Fruit fly (Drosophila melanogaster) whole organism, embryonic: Measurements from ENCODE around the gene CG17199.

Experiments used
- Antp ChIP-seq: fragments of 200-800 bp; sonication (Bioruptor generic); optimal IDR thresholded peaks from 3 replicates; lab custom pipeline; 2016; ENCODE audit warnings: missing biosample characterization, missing genetic modification characterization
- Asciz ChIP-seq: fragments of 200-800 bp; sonication (Bioruptor generic); optimal IDR thresholded peaks from 2 replicates; lab custom pipeline; 2017; ENCODE audit warnings: missing biosample characterization, mild to moderate bottlenecking, missing genetic modification characterization, missing genetic modification reagents
- Blimp-1 ChIP-seq: fragments of 200-800 bp; sonication (Bioruptor generic); optimal IDR thresholded peaks from 3 replicates; lab custom pipeline; 2018; ENCODE audit warnings: missing biosample characterization, missing genetic modification characterization, mild to moderate bottlenecking, moderate library complexity, missing genetic modification reagents
- BtbVII ChIP-seq: fragments of 200-800 bp; sonication (Bioruptor generic); optimal IDR thresholded peaks from 3 replicates; lab custom pipeline; 2017; ENCODE audit warnings: missing biosample characterization, mild to moderate bottlenecking, missing genetic modification characterization
- CG1024 ChIP-seq: fragments of 200-800 bp; sonication (Bioruptor generic); IDR thresholded peaks from 2 replicates; pipeline ENCODE4 v1.3.6; 2022; ENCODE audit warnings: missing biosample characterization, missing genetic modification characterization
- CG10565 ChIP-seq: fragments of 200-800 bp; sonication (Bioruptor generic); optimal IDR thresholded peaks from 3 replicates; lab custom pipeline; 2016; ENCODE audit warnings: missing biosample characterization, mild to moderate bottlenecking, missing genetic modification characterization
- CG10979 ChIP-seq: fragments of 200-800 bp; sonication (Bioruptor generic); optimal IDR thresholded peaks from 2 replicates; lab custom pipeline; 2018; ENCODE audit warnings: missing biosample characterization, mild to moderate bottlenecking, missing genetic modification characterization, moderate library complexity
- CG11504 ChIP-seq: fragments of 200-800 bp; sonication (Bioruptor generic); optimal IDR thresholded peaks from 3 replicates; lab custom pipeline; 2019; ENCODE audit warnings: missing biosample characterization, mild to moderate bottlenecking, missing genetic modification characterization, moderate library complexity
- CG12155 ChIP-seq: fragments of 200-800 bp; sonication (Bioruptor generic); optimal IDR thresholded peaks from 3 replicates; lab custom pipeline; 2016; ENCODE audit warnings: missing biosample characterization, missing genetic modification characterization
- CG15011 ChIP-seq: fragments of 200-800 bp; sonication (Bioruptor generic); optimal IDR thresholded peaks from 3 replicates; lab custom pipeline; 2018; ENCODE audit warnings: missing biosample characterization, mild to moderate bottlenecking, missing genetic modification characterization
- CG17385 ChIP-seq: fragments of 200-800 bp; sonication (Bioruptor generic); optimal IDR thresholded peaks from 3 replicates; lab custom pipeline; 2018; ENCODE audit warnings: missing biosample characterization, mild to moderate bottlenecking, missing genetic modification characterization
- CG17829 ChIP-seq: fragments of 200-800 bp; optimal IDR thresholded peaks from 2 replicates; lab custom pipeline; 2019; ENCODE audit warnings: missing biosample characterization, mild to moderate bottlenecking, missing genetic modification characterization, moderate library complexity
- CG30403 ChIP-seq: fragments of 200-800 bp; sonication (Bioruptor generic); optimal IDR thresholded peaks from 3 replicates; lab custom pipeline; 2016; ENCODE audit warnings: missing biosample characterization, missing genetic modification characterization
- CG31224 ChIP-seq: fragments of 200-800 bp; sonication (Bioruptor generic); IDR thresholded peaks from 2 replicates; pipeline ENCODE4 v1.3.6; 2022; ENCODE audit warnings: missing biosample characterization, missing genetic modification characterization
- CG32772 ChIP-seq: fragments of 200-800 bp; sonication (Bioruptor generic); IDR thresholded peaks from 2 replicates; pipeline ENCODE4 v1.3.6; 2022; ENCODE audit warnings: missing biosample characterization, missing genetic modification characterization
- CG34422 ChIP-seq: fragments of 200-800 bp; sonication (Bioruptor generic); IDR thresholded peaks from 3 replicates; pipeline ENCODE4 v1.3.6; 2022; ENCODE audit warnings: missing biosample characterization, missing genetic modification characterization
- CG7271 ChIP-seq: fragments of 200-800 bp; sonication (Bioruptor generic); optimal IDR thresholded peaks from 2 replicates; lab custom pipeline; 2018; ENCODE audit warnings: missing biosample characterization, mild to moderate bottlenecking, missing genetic modification characterization, moderate library complexity
- CG7372 ChIP-seq: fragments of 200-800 bp; sonication (Bioruptor generic); IDR thresholded peaks from 2 replicates; pipeline ENCODE4 v1.3.6; 2022; ENCODE audit warnings: missing biosample characterization, missing genetic modification characterization
- CG7745 ChIP-seq: fragments of 200-800 bp; sonication (Bioruptor generic); optimal IDR thresholded peaks from 2 replicates; lab custom pipeline; 2018; ENCODE audit warnings: missing biosample characterization, mild to moderate bottlenecking, missing genetic modification characterization, moderate library complexity
- CG8765 ChIP-seq: fragments of 200-800 bp; sonication (Bioruptor generic); IDR thresholded peaks from 2 replicates; pipeline ENCODE4 v1.3.6; 2022; ENCODE audit warnings: missing biosample characterization, missing genetic modification characterization
- CG9727 ChIP-seq: fragments of 200-800 bp; sonication (Bioruptor generic); optimal IDR thresholded peaks from 3 replicates; lab custom pipeline; 2017; ENCODE audit warnings: missing biosample characterization, mild to moderate bottlenecking, missing genetic modification characterization
- Dll ChIP-seq: fragments of 200-800 bp; sonication (Bioruptor generic); IDR thresholded peaks from 4 replicates; pipeline ENCODE4 v1.3.6; 2022; ENCODE audit warnings: missing biosample characterization, missing genetic modification characterization; ENCODE audit not compliant: partially characterized antibody
- H15 ChIP-seq: fragments of 200-800 bp; sonication (Bioruptor generic); IDR thresholded peaks from 3 replicates; pipeline ENCODE4 v1.3.6; 2022; ENCODE audit warnings: missing biosample characterization, missing genetic modification characterization
- MBD-R2 ChIP-seq: fragments of 200-800 bp; sonication (Bioruptor generic); IDR thresholded peaks from 2 replicates; pipeline ENCODE4 v1.3.6; 2022; ENCODE audit warnings: missing biosample characterization, missing genetic modification characterization
- Med ChIP-seq: fragments of 200-800 bp; sonication (Bioruptor generic); peaks from one replicate; lab custom pipeline; 2016; ENCODE audit warnings: missing biosample characterization, missing genetic modification characterization, mild to moderate bottlenecking, inconsistent platforms, moderate library complexity
- Nf-YB ChIP-seq: fragments of 200-800 bp; sonication (Bioruptor generic); optimal IDR thresholded peaks from 3 replicates; lab custom pipeline; 2019; ENCODE audit warnings: missing biosample characterization, mild to moderate bottlenecking, missing genetic modification characterization, moderate library complexity
- Oli ChIP-seq: fragments of 200-800 bp; sonication (Bioruptor generic); optimal IDR thresholded peaks from 2 replicates; lab custom pipeline; 2018; ENCODE audit warnings: missing biosample characterization, mild to moderate bottlenecking, missing genetic modification characterization, moderate library complexity
- PHDP ChIP-seq: fragments of 200-800 bp; sonication (Bioruptor generic); optimal IDR thresholded peaks from 3 replicates; lab custom pipeline; 2018; ENCODE audit warnings: missing biosample characterization, mild to moderate bottlenecking, missing genetic modification characterization, moderate library complexity
- Sox100B ChIP-seq: fragments of 200-800 bp; sonication (Bioruptor generic); optimal IDR thresholded peaks from 3 replicates; lab custom pipeline; 2018; ENCODE audit warnings: missing biosample characterization, mild to moderate bottlenecking, missing genetic modification characterization
- aop ChIP-seq: fragments of 200-800 bp; sonication (Bioruptor generic); IDR thresholded peaks from 2 replicates; pipeline ENCODE4 v1.3.6; 2022; ENCODE audit warnings: missing biosample characterization, missing genetic modification characterization
- cg ChIP-seq: fragments of 200-800 bp; sonication (Bioruptor generic); optimal IDR thresholded peaks from 3 replicates; lab custom pipeline; 2019; ENCODE audit warnings: missing biosample characterization, mild to moderate bottlenecking, missing genetic modification characterization, moderate library complexity
- dm ChIP-seq: fragments of 200-800 bp; sonication (Bioruptor generic); optimal IDR thresholded peaks from 3 replicates; lab custom pipeline; 2016; ENCODE audit warnings: missing biosample characterization, missing genetic modification characterization
- eve ChIP-seq, 2 experiments: fragments of >200 bp; optimal IDR thresholded peaks; 2 replicates each; lab custom pipeline; 2017; ENCODE audit warnings: missing biosample characterization in 2 of 2, missing genetic modification characterization in 2 of 2
- fd96Cb ChIP-seq: fragments of 200-800 bp; sonication (Bioruptor generic); optimal IDR thresholded peaks from 2 replicates; lab custom pipeline; 2018; ENCODE audit warnings: missing biosample characterization, mild to moderate bottlenecking, missing genetic modification characterization, moderate library complexity
- gem ChIP-seq: fragments of 200-800 bp; sonication (Bioruptor generic); optimal IDR thresholded peaks from 2 replicates; lab custom pipeline; 2019; ENCODE audit warnings: missing biosample characterization, mild to moderate bottlenecking, missing genetic modification characterization, moderate library complexity
- h ChIP-seq: fragments of >200 bp; optimal IDR thresholded peaks from 2 replicates; lab custom pipeline; 2017
- lbe ChIP-seq: fragments of 200-800 bp; sonication (Bioruptor generic); optimal IDR thresholded peaks from 2 replicates; lab custom pipeline; 2016; ENCODE audit warnings: missing biosample characterization, mild to moderate bottlenecking, missing genetic modification characterization
- lov ChIP-seq, 2 experiments: fragments of 200-800 bp in 1 of 2; fragments of >200 bp in 1 of 2; sonication (Bioruptor generic) in 1 of 2; IDR thresholded peaks in 1 of 2; optimal IDR thresholded peaks in 1 of 2; 2 replicates in 1 of 2; 3 replicates in 1 of 2; pipeline versions ENCODE4 v1.3.6 to Lab custom; 2017 to 2022; ENCODE audit warnings: missing biosample characterization in 1 of 2, missing genetic modification characterization in 1 of 2
- onecut ChIP-seq: fragments of 200-800 bp; sonication (Bioruptor generic); IDR thresholded peaks from 2 replicates; pipeline ENCODE4 v1.3.6; 2022; ENCODE audit warnings: missing biosample characterization, missing genetic modification characterization
- prd ChIP-seq, 3 experiments: fragments of >200 bp in 2 of 3; fragments of 200-800 bp in 1 of 3; sonication (Bioruptor generic) in 1 of 3; optimal IDR thresholded peaks in 2 of 3; IDR thresholded peaks in 1 of 3; 2 replicates in 2 of 3; 3 replicates in 1 of 3; pipeline versions ENCODE4 v1.3.6 to Lab custom; 2017 to 2022; ENCODE audit warnings: missing biosample characterization in 1 of 3, missing genetic modification characterization in 1 of 3
- pum ChIP-seq: fragments of 200-800 bp; sonication (Bioruptor generic); optimal IDR thresholded peaks from 2 replicates; lab custom pipeline; 2016; ENCODE audit warnings: missing biosample characterization, missing genetic modification characterization
- repo ChIP-seq: fragments of 200-800 bp; sonication (Bioruptor generic); optimal IDR thresholded peaks from 2 replicates; lab custom pipeline; 2016; ENCODE audit warnings: missing biosample characterization, missing genetic modification characterization
- stc ChIP-seq: fragments of 200-800 bp; sonication (Bioruptor generic); IDR thresholded peaks from 2 replicates; pipeline ENCODE4 v1.3.6; 2022; ENCODE audit warnings: missing biosample characterization, missing genetic modification characterization
- tll ChIP-seq, 2 experiments: fragments of 200-800 bp in 1 of 2; fragments of >200 bp in 1 of 2; sonication (Bioruptor generic) in 1 of 2; optimal IDR thresholded peaks; 2 replicates each; lab custom pipeline; 2017 to 2019; ENCODE audit warnings: missing biosample characterization in 2 of 2, missing genetic modification characterization in 2 of 2, mild to moderate bottlenecking in 1 of 2, moderate library complexity in 1 of 2
- unpg ChIP-seq: fragments of 200-800 bp; sonication (Bioruptor generic); optimal IDR thresholded peaks from 3 replicates; lab custom pipeline; 2018; ENCODE audit warnings: missing biosample characterization, mild to moderate bottlenecking, missing genetic modification characterization, moderate library complexity
- vnd ChIP-seq: fragments of 200-800 bp; sonication (Bioruptor generic); IDR thresholded peaks from 3 replicates; pipeline ENCODE4 v1.3.6; 2022; ENCODE audit warnings: missing biosample characterization, missing genetic modification characterization; ENCODE audit not compliant: partially characterized antibody
- wdn ChIP-seq: fragments of 200-800 bp; sonication (Bioruptor generic); IDR thresholded peaks from 2 replicates; pipeline ENCODE4 v1.3.6; 2022; ENCODE audit warnings: missing biosample characterization, missing genetic modification characterization
- zfh1 ChIP-seq: fragments of 200-800 bp; sonication (Bioruptor generic); IDR thresholded peaks from 3 replicates; pipeline ENCODE4 v1.3.6; 2022; ENCODE audit warnings: missing biosample characterization, missing genetic modification characterization

The CG17199 gene

DNA sequence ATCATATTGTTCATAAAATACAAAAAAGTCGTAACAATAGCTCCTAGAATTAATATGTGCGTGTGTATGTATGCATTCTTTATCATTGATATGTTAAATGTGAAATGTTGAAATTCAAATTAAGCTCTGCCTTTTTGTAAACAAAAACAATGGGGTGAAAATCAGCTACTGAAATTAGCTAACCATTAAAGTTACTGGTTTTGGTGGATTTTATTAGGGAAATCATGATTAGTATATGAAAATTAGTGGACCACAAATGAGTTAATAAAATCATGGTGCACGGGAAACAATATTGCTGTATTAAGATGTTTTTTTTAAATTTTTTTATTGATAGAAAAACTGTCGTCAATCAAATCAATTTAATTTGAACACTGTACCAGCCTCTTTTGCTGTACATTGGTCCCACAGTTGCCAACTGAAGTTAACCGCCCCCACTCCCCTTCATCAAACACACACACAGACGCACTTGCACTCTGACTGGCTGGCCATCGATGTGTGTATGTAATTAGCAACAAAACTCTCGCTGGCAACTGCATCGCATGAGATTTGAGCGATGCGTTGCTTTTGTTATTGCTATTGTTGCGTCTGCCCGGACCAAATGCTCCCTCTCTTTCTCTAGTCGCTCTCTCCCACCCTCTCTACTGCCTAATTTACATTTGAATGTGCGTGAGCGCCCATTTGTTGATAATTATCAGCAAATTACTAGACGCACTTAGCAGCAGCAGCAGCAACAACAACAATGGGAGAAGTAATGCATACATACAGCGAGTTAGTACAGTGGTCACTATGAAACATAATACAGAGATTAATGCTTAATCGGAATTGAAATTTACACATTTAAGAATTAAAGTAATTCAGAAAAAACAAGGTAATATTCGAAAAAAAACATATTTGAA, 44.9 kb upstream of the CG17199 start (continued):
- no peak for TF ChIP-seq repo (GFP tag; lab: Kevin White, UChicago)
- TF ChIP-seq CG11504 (tag; lab: Kevin White, UChicago): peak; percentile 38
- peak; percentile 0 for TF ChIP-seq Oli (tag; lab: Kevin White, UChicago)
- TF ChIP-seq onecut (GFP tag; lab: Robert Waterston, UW): no peak
- TF ChIP-seq vnd (GFP tag; lab: Robert Waterston, UW): no peak
- peak; percentile 63 for TF ChIP-seq Nf-YB
- no peak for TF ChIP-seq CG15011 (GFP tag; lab: Kevin White, UChicago)
- TF ChIP-seq CG10979 (tag; lab: Kevin White, UChicago): peak; percentile 27
- TF ChIP-seq fd96Cb (tag; lab: Kevin White, UChicago): peak; percentile 5
- no peak for TF ChIP-seq h (lab: Kevin White, UChicago)
- peak; percentile 53 for TF ChIP-seq Med (GFP tag; lab: Kevin White, UChicago)
- TF ChIP-seq prd (optimal IDR thresholded peaks at IDR 0.05; lab: Kevin White, UChicago): no peak
- TF ChIP-seq prd (GFP tag; IDR thresholded peaks at IDR 0.05; lab: Robert Waterston, UW): peak; percentile 16; the same call in 1 of the 3 replicates
- TF ChIP-seq unpg: peak; percentile 1
- peak; percentile 88 for TF ChIP-seq CG7745 (tag; lab: Kevin White, UChicago)
- TF ChIP-seq tll (GFP tag; optimal IDR thresholded peaks at IDR 0.05; lab: Kevin White, UChicago): no peak
- TF ChIP-seq eve (GFP tag; optimal IDR thresholded peaks at IDR 0.05; lab: Kevin White, UChicago): peak in 1 of 2 experiments; percentile 81
- no peak for TF ChIP-seq stc
- 0 out of 3 replicates have a peak, but pooled peaks have one; percentile 25 for TF ChIP-seq CG34422 (GFP tag; lab: Robert Waterston, UW)
- TF ChIP-seq CG1024 (GFP tag; lab: Robert Waterston, UW): no peak
- TF ChIP-seq CG9727 (GFP tag; lab: Kevin White, UChicago): peak; percentile 6
- peak; percentile 51 for TF ChIP-seq cg (GFP tag; lab: Kevin White, UChicago)
- TF ChIP-seq BtbVII: no peak
- no peak for TF ChIP-seq CG7271 (tag; lab: Kevin White, UChicago)
- no peak for TF ChIP-seq CG8765 (GFP tag; lab: Robert Waterston, UW)
- TF ChIP-seq Blimp-1 (GFP tag; lab: Kevin White, UChicago): peak; percentile 33
- no peak for TF ChIP-seq dm (GFP tag; lab: Kevin White, UChicago)
- TF ChIP-seq CG30403 (GFP tag; lab: Kevin White, UChicago): peak; percentile 0
- TF ChIP-seq lov (optimal IDR thresholded peaks at IDR 0.05; lab: Kevin White, UChicago): no peak
- TF ChIP-seq lov (GFP tag; IDR thresholded peaks at IDR 0.05; lab: Robert Waterston, UW): 0 out of 3 replicates have a peak, but pooled peaks have one; percentile 10
- TF ChIP-seq PHDP (tag; lab: Kevin White, UChicago): no peak
- no peak for TF ChIP-seq MBD-R2 (GFP tag; lab: Robert Waterston, UW)
- no peak for TF ChIP-seq wdn (GFP tag; lab: Robert Waterston, UW)
- TF ChIP-seq gem (tag; lab: Kevin White, UChicago): peak; percentile 38
- 0 out of 2 replicates have a peak, but pooled peaks have one; percentile 8 for TF ChIP-seq CG32772 (GFP tag; lab: Robert Waterston, UW)

DNA sequence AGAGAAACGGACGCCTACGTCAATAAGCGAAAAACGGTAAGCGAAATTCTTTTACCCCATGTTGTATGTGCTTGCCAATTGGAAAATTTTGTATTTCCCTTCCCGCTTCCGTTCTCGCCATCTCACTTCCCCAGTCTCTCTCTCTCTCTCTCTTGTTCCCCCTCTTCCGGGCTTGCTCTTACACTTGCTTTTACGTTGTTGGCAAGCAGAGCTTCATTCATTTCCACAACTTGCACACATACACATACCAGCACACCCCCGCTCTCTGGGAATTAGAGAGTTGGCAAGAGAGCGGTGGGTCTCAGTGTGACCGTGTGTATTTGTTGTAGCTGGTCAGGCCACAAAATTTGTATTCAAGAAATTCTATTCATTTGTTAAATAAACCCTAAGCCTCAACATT, 44.2 kb upstream of the CG17199 start:
- TF ChIP-seq CG10565 (GFP tag; lab: Kevin White, UChicago): no peak
- TF ChIP-seq vnd (GFP tag; lab: Robert Waterston, UW): no peak
- TF ChIP-seq pum (GFP tag; lab: Kevin White, UChicago): no peak
- peak; percentile 1 for TF ChIP-seq CG17829 (tag; lab: Kevin White, UChicago)
- no peak for TF ChIP-seq zfh1 (GFP tag; lab: Robert Waterston, UW)
- TF ChIP-seq CG12155: no peak
- TF ChIP-seq CG7372 (GFP tag; lab: Robert Waterston, UW): no peak
- TF ChIP-seq CG31224: no peak
- TF ChIP-seq H15 (GFP tag; lab: Robert Waterston, UW): no peak
- TF ChIP-seq CG17385: no peak
- TF ChIP-seq Asciz: no peak
- no peak for TF ChIP-seq Dll (GFP tag; lab: Robert Waterston, UW)
- no peak for TF ChIP-seq lbe (GFP tag; lab: Kevin White, UChicago)
- TF ChIP-seq Sox100B (GFP tag; lab: Kevin White, UChicago): no peak
- no peak for TF ChIP-seq Antp
- peak; percentile 93 for TF ChIP-seq aop (GFP tag; lab: Robert Waterston, UW)
